Fruit fly (Drosophila melanogaster) whole organism, prepupa: Measurements from ENCODE around the gene CG11892.
A peak's percentile ranks its signal among the peaks of the same experiment; 100 is the strongest.

Experiments used
- CG3032 ChIP-seq: fragments of 200-800 bp; optimal IDR thresholded peaks from 2 replicates; lab custom pipeline; 2019; ENCODE audit warnings: missing biosample characterization, mild to moderate bottlenecking, missing genetic modification characterization, moderate library complexity
- fd59A ChIP-seq: fragments of 200-800 bp; sonication (Bioruptor generic); optimal IDR thresholded peaks from 2 replicates; lab custom pipeline; 2017; ENCODE audit warnings: missing biosample characterization, mild to moderate bottlenecking, missing genetic modification characterization, missing genetic modification reagents

DNA sequence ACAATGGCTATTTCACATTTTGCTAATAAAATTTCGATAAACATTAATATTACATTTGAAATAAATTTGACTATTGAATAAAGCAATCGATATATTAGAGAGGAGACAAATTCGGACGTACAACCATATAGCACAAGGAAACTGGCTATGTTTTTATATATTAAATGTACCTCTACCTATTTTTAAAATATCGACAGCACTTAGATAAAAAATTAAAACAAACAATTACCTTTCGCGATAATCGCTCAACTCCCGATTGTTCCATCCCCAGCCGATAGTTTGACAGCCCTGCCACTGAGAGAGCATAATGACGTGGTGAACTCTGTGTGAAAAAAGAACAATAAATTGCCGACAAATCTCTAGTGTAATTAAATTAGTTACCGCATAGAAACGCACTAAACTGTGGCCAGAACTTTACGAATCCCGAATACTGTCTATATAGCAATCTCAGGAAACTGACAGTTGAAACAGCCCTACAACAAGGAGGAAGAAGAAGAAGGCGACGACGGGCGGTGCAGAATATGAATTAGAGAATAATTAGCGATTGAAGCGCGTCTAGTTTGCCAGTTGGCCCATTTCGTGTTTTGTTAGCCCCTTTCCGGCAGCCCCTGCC lies 22.6 kb upstream of the CG11892 start, which contains the start of gene CG11857:
- TF ChIP-seq CG3032 (tag; lab: Kevin White, UChicago): peak; percentile 98
- TF ChIP-seq fd59A (GFP tag; lab: Kevin White, UChicago): peak; percentile 91
